Worm (Caenorhabditis elegans): Measurements from ENCODE around the gene ZK488.5.

ZK488.5 gene

DNA sequence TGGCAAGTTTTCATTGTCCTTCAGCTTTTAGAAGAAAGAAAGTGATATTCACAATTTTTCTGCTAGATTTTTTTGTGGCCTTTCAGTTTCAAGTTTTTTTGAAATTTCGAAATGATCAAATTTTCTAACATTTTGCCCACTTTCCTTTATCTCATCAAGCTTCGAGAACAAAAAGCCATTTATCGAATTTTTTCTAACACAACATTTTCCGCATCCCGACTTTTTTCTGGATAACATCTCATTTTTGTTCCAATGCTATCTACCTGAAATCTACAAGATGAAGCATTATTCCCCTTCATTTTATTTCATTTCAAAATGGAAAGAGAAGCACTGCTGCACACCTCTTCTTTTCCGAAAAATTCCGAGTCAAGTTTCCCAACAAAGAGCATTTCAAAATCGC lies at the start of gene ZK488.5:
TSS of gene ZK488.5 (plus strand) at position 301 of the 400 bp plus-strand sequence.
- no peak for TF ChIP-seq tbx-11 (GFP tag; IDR thresholded peaks at IDR 0.05)
- no peak for TF ChIP-seq F13C5.2 (tag; optimal IDR thresholded peaks at IDR 0.05)

DNA sequence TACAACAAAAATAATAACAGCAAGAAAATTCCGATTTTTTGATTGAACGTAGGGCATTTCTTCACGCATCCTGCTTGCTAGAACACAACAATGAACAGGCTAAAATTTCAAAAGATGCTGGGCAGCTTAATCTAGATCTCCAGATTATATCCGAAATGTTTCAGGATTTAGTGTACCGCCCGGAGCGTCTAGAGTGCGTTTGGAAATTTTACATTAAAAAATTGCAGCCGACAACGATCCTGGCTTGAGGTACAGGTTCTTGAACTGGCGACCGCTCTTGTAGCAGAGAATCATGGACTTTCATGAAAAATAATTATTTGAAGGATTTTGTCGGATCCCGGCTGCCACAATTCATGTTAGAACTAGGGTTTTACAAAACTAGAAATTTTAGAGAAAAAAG lies 45.1 kb upstream of the ZK488.5 start, which contains the start of gene C14C6.6:
TSS of gene C14C6.6 (minus strand) at position 101 of the 400 bp plus-strand sequence.
- TF ChIP-seq flt-1 (GFP tag; IDR thresholded peaks at IDR 0.05) (no peak), scrt-1 (GFP tag; IDR thresholded peaks at IDR 0.05) (no peak), tra-4 (tag; optimal IDR thresholded peaks at IDR 0.05) (no peak), ama-1 (optimal IDR thresholded peaks at IDR 0.05) (no peak), ceh-36 (tag; optimal IDR thresholded peaks at IDR 0.05) (no peak), B0310.2 (tag; optimal IDR thresholded peaks at IDR 0.05) (no peak), hmbx-1 (tag; optimal IDR thresholded peaks at IDR 0.05) (no peak), hnd-1 (tag; optimal IDR thresholded peaks at IDR 0.05) (no peak), ceh-13 (GFP tag; optimal IDR thresholded peaks at IDR 0.05) (no peak), F13C5.2 (tag; optimal IDR thresholded peaks at IDR 0.05) (no peak), pes-1 (GFP tag; IDR thresholded peaks at IDR 0.05) (no peak), sea-1 (GFP tag; conservative IDR thresholded peaks at IDR 0.05) (no peak), aly-1 (tag; optimal IDR thresholded peaks at IDR 0.05) (no peak), tbx-37 (GFP tag; conservative IDR thresholded peaks at IDR 0.05) (no peak), tbx-11 (GFP tag; IDR thresholded peaks at IDR 0.05) (no peak)

DNA sequence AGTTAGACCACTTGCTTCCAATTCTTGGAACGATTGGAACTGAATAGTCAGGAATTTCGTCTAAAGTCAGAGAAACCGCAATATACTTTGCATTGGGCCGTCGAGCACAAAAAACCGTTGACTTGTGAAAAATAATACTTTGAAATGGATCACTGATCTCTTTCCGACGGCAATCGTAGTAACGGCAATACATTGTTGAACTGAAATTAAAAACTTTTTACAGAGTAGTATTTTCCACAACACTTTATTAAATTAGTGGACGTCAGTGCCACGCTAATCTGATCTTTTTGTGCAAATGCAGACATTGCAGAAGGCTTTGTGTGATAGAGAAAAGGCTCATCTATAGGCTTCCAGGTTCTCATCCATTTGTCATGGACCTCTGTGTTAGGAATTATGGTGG lies 40.7 kb upstream of the ZK488.5 start:
- TF ChIP-seq tra-4 (tag; optimal IDR thresholded peaks at IDR 0.05) (no peak), ceh-13 (GFP tag; optimal IDR thresholded peaks at IDR 0.05) (no peak), sea-1 (GFP tag; conservative IDR thresholded peaks at IDR 0.05) (no peak), tbx-37 (GFP tag; conservative IDR thresholded peaks at IDR 0.05) (no peak), hmg-4 (GFP tag; optimal IDR thresholded peaks at IDR 0.05) (no peak), hnd-1 (tag; optimal IDR thresholded peaks at IDR 0.05) (no peak), flt-1 (GFP tag; IDR thresholded peaks at IDR 0.05) (no peak), ceh-36 (tag; optimal IDR thresholded peaks at IDR 0.05) (no peak)

DNA sequence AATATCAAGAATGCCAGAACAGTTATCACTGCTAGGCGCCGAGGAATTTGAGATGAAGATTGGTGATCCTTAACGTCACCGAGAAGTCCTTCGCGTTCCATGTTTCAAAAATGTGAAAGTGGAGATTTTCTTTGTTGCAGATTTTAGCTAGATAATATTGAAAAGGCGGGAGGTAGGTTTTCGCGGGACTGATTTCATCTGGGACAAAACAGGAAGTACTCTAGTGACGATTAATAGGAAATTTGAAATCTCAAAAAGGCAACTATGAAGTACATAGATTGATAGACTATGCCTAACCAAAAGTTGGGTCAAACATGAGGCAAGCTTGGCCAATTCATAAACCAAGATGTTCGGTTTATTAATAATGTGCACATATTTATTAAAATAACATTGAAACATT lies 40.0 kb upstream of the ZK488.5 start, which contains the start of gene C14C6.8:
TSS of gene C14C6.8 (minus strand) at position 101 of the 400 bp plus-strand sequence.
- TF ChIP-seq ceh-36 (tag; optimal IDR thresholded peaks at IDR 0.05) (no peak), hmbx-1 (tag; optimal IDR thresholded peaks at IDR 0.05) (no peak), B0310.2 (tag; optimal IDR thresholded peaks at IDR 0.05) (no peak), tbx-11 (GFP tag; IDR thresholded peaks at IDR 0.05) (no peak), F13C5.2 (tag; optimal IDR thresholded peaks at IDR 0.05) (no peak)

DNA sequence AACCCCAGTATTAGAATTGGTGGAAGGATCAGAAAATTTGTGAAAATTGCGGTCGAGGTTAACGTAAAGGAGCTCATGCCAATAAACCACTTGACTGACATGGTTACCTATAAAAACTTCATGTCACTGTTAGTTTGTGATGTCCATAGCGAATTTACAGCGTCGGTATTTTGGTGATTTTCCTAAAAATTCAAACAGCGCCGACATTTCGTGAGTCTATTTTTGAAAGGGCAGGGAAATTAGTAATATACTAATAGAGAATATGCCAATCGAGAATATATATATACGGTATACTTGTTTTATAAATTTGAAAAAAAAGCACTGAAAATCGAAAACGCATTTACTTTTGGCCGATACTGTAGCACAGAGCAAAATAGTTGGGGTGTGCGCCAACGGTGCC lies 37.0 kb upstream of the ZK488.5 start, which contains the start of gene srx-8:
TSS of gene srx-8 (minus strand) at position 101 of the 400 bp plus-strand sequence.
- no peak for TF ChIP-seq sea-1 (GFP tag; conservative IDR thresholded peaks at IDR 0.05)
- no peak for TF ChIP-seq ama-1 (optimal IDR thresholded peaks at IDR 0.05)
- TF ChIP-seq tra-4 (tag; optimal IDR thresholded peaks at IDR 0.05), result no peak
- TF ChIP-seq ceh-13 (GFP tag; optimal IDR thresholded peaks at IDR 0.05), result no peak
- no peak for TF ChIP-seq tbx-37 (GFP tag; conservative IDR thresholded peaks at IDR 0.05)
- TF ChIP-seq B0310.2 (tag; optimal IDR thresholded peaks at IDR 0.05), result no peak
- TF ChIP-seq hmbx-1 (tag; optimal IDR thresholded peaks at IDR 0.05), result no peak
- no peak for TF ChIP-seq hnd-1 (tag; optimal IDR thresholded peaks at IDR 0.05)
- no peak for TF ChIP-seq ets-7 (tag; optimal IDR thresholded peaks at IDR 0.05)
- no peak for TF ChIP-seq aly-1 (tag; optimal IDR thresholded peaks at IDR 0.05)
- TF ChIP-seq tbx-11 (GFP tag; IDR thresholded peaks at IDR 0.05), result no peak
- TF ChIP-seq F13C5.2 (tag; optimal IDR thresholded peaks at IDR 0.05), result no peak
- TF ChIP-seq pes-1 (GFP tag; IDR thresholded peaks at IDR 0.05), result no peak
- TF ChIP-seq scrt-1 (GFP tag; IDR thresholded peaks at IDR 0.05), result no peak
- no peak for TF ChIP-seq ceh-36 (tag; optimal IDR thresholded peaks at IDR 0.05)
- TF ChIP-seq hmg-4 (GFP tag; optimal IDR thresholded peaks at IDR 0.05), result no peak
- TF ChIP-seq flt-1 (GFP tag; IDR thresholded peaks at IDR 0.05), result no peak

DNA sequence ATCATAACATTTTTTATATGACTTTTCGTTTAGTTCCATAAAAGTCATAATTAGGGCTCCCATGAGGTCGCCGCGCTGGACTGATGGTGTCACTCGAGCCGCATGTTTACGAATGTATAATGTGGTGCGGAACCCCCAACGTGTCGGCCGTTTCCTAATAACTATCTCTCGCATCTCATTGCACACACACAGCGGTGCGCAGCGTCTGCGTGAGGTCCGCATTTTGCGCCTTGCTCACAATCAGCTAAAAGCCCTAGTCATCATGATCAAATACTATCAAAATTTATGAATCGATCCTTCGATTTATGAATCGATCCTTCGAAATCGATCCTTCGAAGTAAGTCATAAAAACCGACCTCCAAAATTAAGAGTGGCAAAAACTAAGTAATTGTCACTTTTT lies 33.1 kb upstream of the ZK488.5 start, which contains the start of gene srx-7:
TSS of gene srx-7 (plus strand) at position 256 of the 400 bp plus-strand sequence.
- no peak for TF ChIP-seq ceh-13 (GFP tag; optimal IDR thresholded peaks at IDR 0.05)
- no peak for TF ChIP-seq hmg-4 (GFP tag; optimal IDR thresholded peaks at IDR 0.05)
- TF ChIP-seq ceh-36 (tag; optimal IDR thresholded peaks at IDR 0.05), result no peak

DNA sequence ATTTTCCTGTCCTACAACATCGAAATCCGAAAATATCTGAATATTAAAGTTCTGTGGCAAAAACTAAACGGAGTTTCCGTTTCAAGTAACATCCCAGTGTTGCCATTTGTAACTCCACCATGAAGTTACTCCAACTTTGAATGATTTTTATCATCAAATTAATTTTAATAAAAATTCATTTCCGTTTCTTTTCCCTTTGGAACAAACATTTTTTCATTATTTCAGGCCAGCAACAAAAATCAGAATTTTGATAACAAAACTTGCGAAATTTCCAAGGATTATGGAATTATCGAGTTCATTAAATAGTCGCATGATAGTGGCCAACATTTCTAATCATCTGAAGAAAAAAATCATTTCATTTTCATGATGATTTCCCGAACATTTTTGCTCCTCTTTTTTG lies 30.2 kb upstream of the ZK488.5 start, which contains the start of gene C14C6.2:
TSS of gene C14C6.2 (plus strand) at position 301 of the 400 bp plus-strand sequence.
- no peak for TF ChIP-seq B0310.2 (tag; optimal IDR thresholded peaks at IDR 0.05)
- no peak for TF ChIP-seq sea-1 (GFP tag; conservative IDR thresholded peaks at IDR 0.05)
- TF ChIP-seq ama-1 (optimal IDR thresholded peaks at IDR 0.05), result no peak
- no peak for TF ChIP-seq tbx-37 (GFP tag; conservative IDR thresholded peaks at IDR 0.05)
- TF ChIP-seq ceh-13 (GFP tag; optimal IDR thresholded peaks at IDR 0.05), result no peak
- no peak for TF ChIP-seq ets-7 (tag; optimal IDR thresholded peaks at IDR 0.05)
- no peak for TF ChIP-seq tra-4 (tag; optimal IDR thresholded peaks at IDR 0.05)
- no peak for TF ChIP-seq scrt-1 (GFP tag; IDR thresholded peaks at IDR 0.05)
- no peak for TF ChIP-seq hnd-1 (tag; optimal IDR thresholded peaks at IDR 0.05)
- TF ChIP-seq ceh-36 (tag; optimal IDR thresholded peaks at IDR 0.05), result no peak
- no peak for TF ChIP-seq tbx-11 (GFP tag; IDR thresholded peaks at IDR 0.05)
- TF ChIP-seq F13C5.2 (tag; optimal IDR thresholded peaks at IDR 0.05), result no peak
- no peak for TF ChIP-seq hmbx-1 (tag; optimal IDR thresholded peaks at IDR 0.05)
- no peak for TF ChIP-seq pes-1 (GFP tag; IDR thresholded peaks at IDR 0.05)
- TF ChIP-seq flt-1 (GFP tag; IDR thresholded peaks at IDR 0.05), result no peak
- no peak for TF ChIP-seq aly-1 (tag; optimal IDR thresholded peaks at IDR 0.05)
- no peak for TF ChIP-seq hmg-4 (GFP tag; optimal IDR thresholded peaks at IDR 0.05)

DNA sequence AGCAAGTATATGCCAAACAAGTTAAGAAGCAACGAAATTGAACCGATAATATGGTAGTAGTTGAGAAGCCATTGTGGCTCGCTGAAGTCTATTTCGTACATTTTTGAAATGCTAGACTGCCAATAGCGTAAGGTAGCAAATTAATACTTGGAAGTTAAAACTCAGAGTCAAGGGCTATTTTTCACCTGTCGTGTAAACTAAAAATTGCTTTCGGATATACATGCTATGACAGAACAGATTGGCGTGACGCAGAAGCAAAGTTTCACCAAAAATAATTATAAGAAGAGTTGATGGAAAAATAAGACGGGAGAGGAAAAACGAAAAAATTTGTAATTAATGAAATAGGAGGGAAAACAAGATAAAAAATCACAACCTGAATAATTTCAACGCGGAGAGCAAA lies 27.1 kb upstream of the ZK488.5 start, which contains the start of gene sri-73:
TSS of gene sri-73 (minus strand) at position 101 of the 400 bp plus-strand sequence.
- TF ChIP-seq hmg-4 (GFP tag; optimal IDR thresholded peaks at IDR 0.05) (no peak), ceh-13 (GFP tag; optimal IDR thresholded peaks at IDR 0.05) (no peak), tra-4 (tag; optimal IDR thresholded peaks at IDR 0.05) (no peak), scrt-1 (GFP tag; IDR thresholded peaks at IDR 0.05) (no peak), sea-1 (GFP tag; conservative IDR thresholded peaks at IDR 0.05) (no peak), ama-1 (optimal IDR thresholded peaks at IDR 0.05) (no peak), ets-7 (tag; optimal IDR thresholded peaks at IDR 0.05) (no peak), hmbx-1 (tag; optimal IDR thresholded peaks at IDR 0.05) (no peak), hnd-1 (tag; optimal IDR thresholded peaks at IDR 0.05) (no peak), flt-1 (GFP tag; IDR thresholded peaks at IDR 0.05) (no peak), F13C5.2 (tag; optimal IDR thresholded peaks at IDR 0.05) (no peak), aly-1 (tag; optimal IDR thresholded peaks at IDR 0.05) (no peak), B0310.2 (tag; optimal IDR thresholded peaks at IDR 0.05) (no peak)

Measured in whole organism, early embryonic.